Worm (Caenorhabditis elegans) whole organism, L3 larva: ENCODE results near the gene K08F9.4.

Source experiments
- R02D3.7 ChIP-seq: fragments of 150-350 bp; optimal IDR thresholded peaks from 2 replicates; lab custom pipeline; 2014; ENCODE audit warnings: missing biosample characterization, missing genetic modification characterization
- ZK546.5 ChIP-seq: sonication (generic microtip); optimal IDR thresholded peaks from 2 replicates; lab custom pipeline; 2017; ENCODE audit warnings: missing biosample characterization, missing genetic modification characterization
- aly-2 ChIP-seq: fragments of 150-350 bp; optimal IDR thresholded peaks from 2 replicates; lab custom pipeline; 2014; ENCODE audit warnings: missing biosample characterization, missing genetic modification characterization
- ama-1 ChIP-seq: fragments of 150-350 bp; optimal IDR thresholded peaks from 2 replicates; lab custom pipeline; 2018
- ceh-82 ChIP-seq: fragments of 150-350 bp; optimal IDR thresholded peaks from 2 replicates; lab custom pipeline; 2014; ENCODE audit warnings: missing biosample characterization, missing genetic modification characterization
- ceh-9 ChIP-seq: sonication (generic microtip); optimal IDR thresholded peaks from 2 replicates; lab custom pipeline; 2018; ENCODE audit warnings: missing biosample characterization, missing genetic modification characterization
- daf-12 ChIP-seq: fragments of 150-350 bp; optimal IDR thresholded peaks from 2 replicates; lab custom pipeline; 2014; ENCODE audit warnings: missing biosample characterization, missing genetic modification reagents, missing genetic modification characterization
- egl-5 ChIP-seq: fragments of 150-350 bp; optimal IDR thresholded peaks from 2 replicates; lab custom pipeline; 2017; ENCODE audit warnings: missing biosample characterization, missing genetic modification reagents, missing genetic modification characterization, inconsistent platforms
- elt-2 ChIP-seq: sonication (generic microtip); optimal IDR thresholded peaks from 2 replicates; lab custom pipeline; 2016; ENCODE audit warnings: missing genetic modification reagents, mild to moderate bottlenecking, missing genetic modification characterization, missing compliant biosample characterization
- fos-1 ChIP-seq: fragments of 150-350 bp; optimal IDR thresholded peaks from 2 replicates; lab custom pipeline; 2014; ENCODE audit warnings: missing biosample characterization, missing genetic modification characterization
- lin-15B ChIP-seq: fragments of 150-350 bp; optimal IDR thresholded peaks from 2 replicates; lab custom pipeline; 2014; ENCODE audit warnings: missing biosample characterization, missing genetic modification characterization
- mml-1 ChIP-seq: fragments of 150-350 bp; sonication (generic microtip); optimal IDR thresholded peaks from 3 replicates; lab custom pipeline; 2014; ENCODE audit warnings: missing biosample characterization, missing genetic modification characterization
- nfya-1 ChIP-seq: sonication (generic microtip); optimal IDR thresholded peaks from 2 replicates; lab custom pipeline; 2017; ENCODE audit warnings: missing genetic modification characterization, mild to moderate bottlenecking, missing compliant biosample characterization, antibody characterized with exemption, moderate library complexity; ENCODE audit not compliant: insufficient read depth
- nhr-11 ChIP-seq: fragments of 150-350 bp; optimal IDR thresholded peaks from 2 replicates; lab custom pipeline; 2014; ENCODE audit warnings: missing biosample characterization, missing genetic modification characterization
- nhr-12 ChIP-seq: fragments of 150-350 bp; optimal IDR thresholded peaks from 2 replicates; lab custom pipeline; 2014; ENCODE audit warnings: missing biosample characterization, missing genetic modification characterization
- nhr-23 ChIP-seq: fragments of 150-350 bp; optimal IDR thresholded peaks from 2 replicates; lab custom pipeline; 2014; ENCODE audit warnings: missing biosample characterization, missing genetic modification reagents, missing genetic modification characterization
- nhr-25 ChIP-seq: sonication (generic microtip); optimal IDR thresholded peaks from 2 replicates; lab custom pipeline; 2017; ENCODE audit warnings: missing biosample characterization, missing genetic modification characterization
- nhr-43 ChIP-seq: sonication (generic microtip); optimal IDR thresholded peaks from 2 replicates; lab custom pipeline; 2016; ENCODE audit warnings: mild to moderate bottlenecking, missing genetic modification characterization, missing compliant biosample characterization; ENCODE audit not compliant: poor library complexity, severe bottlenecking
- nhr-67 ChIP-seq: fragments of 150-350 bp; optimal IDR thresholded peaks from 2 replicates; lab custom pipeline; 2014; ENCODE audit warnings: missing biosample characterization, missing genetic modification characterization
- nhr-76 ChIP-seq: fragments of 150-350 bp; sonication (generic microtip); optimal IDR thresholded peaks from 5 replicates; lab custom pipeline; 2014; ENCODE audit warnings: missing biosample characterization, missing genetic modification characterization
- nhr-77 ChIP-seq: fragments of 150-350 bp; optimal IDR thresholded peaks from 2 replicates; lab custom pipeline; 2014; ENCODE audit warnings: missing biosample characterization, missing genetic modification characterization
- pha-4 ChIP-seq: fragments of 150-350 bp; optimal IDR thresholded peaks from 2 replicates; lab custom pipeline; 2014; ENCODE audit warnings: missing biosample characterization, missing genetic modification reagents, missing genetic modification characterization
- sea-2 ChIP-seq: fragments of 150-350 bp; sonication (generic microtip); optimal IDR thresholded peaks from 4 replicates; lab custom pipeline; 2014; ENCODE audit warnings: missing biosample characterization, missing genetic modification reagents, missing genetic modification characterization
- skn-1 ChIP-seq: fragments of 150-350 bp; optimal IDR thresholded peaks from 2 replicates; lab custom pipeline; 2014; ENCODE audit warnings: missing biosample characterization, missing genetic modification characterization
- tbx-2 ChIP-seq: sonication (generic microtip); optimal IDR thresholded peaks from 2 replicates; lab custom pipeline; 2016; ENCODE audit warnings: mild to moderate bottlenecking, missing genetic modification characterization, missing compliant biosample characterization
- unc-39 ChIP-seq: sonication (generic microtip); optimal IDR thresholded peaks from 4 replicates; lab custom pipeline; 2017; ENCODE audit warnings: missing biosample characterization, missing genetic modification characterization
- unc-62 ChIP-seq: fragments of 150-350 bp; sonication (generic microtip); optimal IDR thresholded peaks from 4 replicates; lab custom pipeline; 2014; ENCODE audit warnings: missing biosample characterization, missing genetic modification reagents, missing genetic modification characterization
- zag-1 ChIP-seq: fragments of 150-350 bp; optimal IDR thresholded peaks from 2 replicates; lab custom pipeline; 2014; ENCODE audit warnings: missing biosample characterization, missing genetic modification characterization

K08F9.4 gene

ce11 chrV:15162697-15163096 is 18.9 kb downstream of the K08F9.4 start, which contains the start of gene srz-11:
Gene srz-11, plus strand, starts transcription at chrV:15163082.
- TF ChIP-seq sea-2 (GFP tag; lab: Kevin White, UChicago) (no peak), nhr-11 (tag; lab: Kevin White, UChicago) (peak; percentile 15)

- peak; percentile 3 for TF ChIP-seq elt-2 (tag; lab: Kevin White, UChicago)
- TF ChIP-seq unc-39 (tag; lab: Kevin White, UChicago): no peak
Measured at ce11 chrV:15175459-15175858, 31.6 kb downstream of the K08F9.4 start, which contains the start of gene clec-47. Gene clec-47, plus strand, starts transcription at chrV:15175759.

ce11 chrV:15179757-15180156 is 35.9 kb downstream of the K08F9.4 start, which contains the start of gene T09F5.10:
Gene T09F5.10, plus strand, starts transcription at chrV:15180057.
- TF ChIP-seq zag-1 (tag; lab: Kevin White, UChicago) (no peak), nhr-11 (tag; lab: Kevin White, UChicago) (no peak), nfya-1 (tag; lab: Kevin White, UChicago) (no peak)
- TF ChIP-seq, all 47 proteins: peak for 0

- TF ChIP-seq nhr-11 (tag; lab: Kevin White, UChicago) (peak; percentile 5), skn-1 (no peak), lin-15B (tag; lab: Kevin White, UChicago) (no peak), ceh-82 (tag; lab: Kevin White, UChicago) (no peak)
Measured at ce11 chrV:15181899-15182298, 38.1 kb downstream of the K08F9.4 start.

- peak; percentile 54 for TF ChIP-seq elt-2 (tag; lab: Kevin White, UChicago)
- TF ChIP-seq sea-2 (GFP tag; lab: Kevin White, UChicago): no peak
- TF ChIP-seq ceh-9 (tag; lab: Kevin White, UChicago): no peak
Measured at ce11 chrV:15182407-15182806, 38.6 kb downstream of the K08F9.4 start, which contains the start of gene fbxa-84. Gene fbxa-84, plus strand, starts transcription at chrV:15182440.

- TF ChIP-seq unc-62 (GFP tag; lab: Kevin White, UChicago) (no peak), ZK546.5 (tag; lab: Kevin White, UChicago) (no peak), R02D3.7 (no peak)
Measured at ce11 chrV:15184097-15185040, 40.5 kb downstream of the K08F9.4 start, which contains the start of gene Y75B12B.1. Gene Y75B12B.1, plus strand, starts transcription at chrV:15184699.

ce11 chrV:15186259-15186927 is 42.6 kb downstream of the K08F9.4 start, which contains the start of gene Y75B12B.3:
Gene Y75B12B.3, minus strand, starts transcription at chrV:15186279.
- TF ChIP-seq unc-39 (tag; lab: Kevin White, UChicago) (no peak), nhr-67 (no peak), pha-4 (tag; lab: Kevin White, UChicago) (peak; percentile 46), R02D3.7 (no peak), tbx-2 (tag; lab: Kevin White, UChicago) (no peak), aly-2 (no peak), nhr-23 (tag; lab: Kevin White, UChicago) (no peak), nhr-76 (tag; lab: Kevin White, UChicago) (no peak), fos-1 (no peak), nhr-43 (tag; lab: Kevin White, UChicago) (no peak), mml-1 (tag; lab: Kevin White, UChicago) (no peak), nhr-25 (tag; lab: Kevin White, UChicago) (peak; percentile 31), nhr-12 (tag; lab: Kevin White, UChicago) (no peak), nhr-77 (tag; lab: Kevin White, UChicago) (no peak), egl-5 (tag; lab: Kevin White, UChicago) (no peak), daf-12 (tag; lab: Kevin White, UChicago) (no peak), lin-15B (tag; lab: Kevin White, UChicago) (no peak), ama-1 (peak; percentile 86)
- TF ChIP-seq, all 47 proteins: peak for 3
